Worm (Caenorhabditis elegans) whole organism, L2 larva: ENCODE data around the gene nlp-68.
A peak's percentile ranks its signal among the peaks of the same experiment; 100 is the strongest.

Source experiments
- C34F6.9 ChIP-seq: fragments of 150-350 bp; optimal IDR thresholded peaks from 2 replicates; lab custom pipeline; 2014; ENCODE audit warnings: missing biosample characterization, missing genetic modification characterization
- F13H6.1 ChIP-seq: sonication (generic microtip); optimal IDR thresholded peaks from 2 replicates; lab custom pipeline; 2016; ENCODE audit warnings: missing genetic modification characterization, missing compliant biosample characterization
- R02D3.7 ChIP-seq: fragments of 150-350 bp; optimal IDR thresholded peaks from 2 replicates; lab custom pipeline; 2014; ENCODE audit warnings: missing biosample characterization, missing genetic modification characterization
- Y55F3AM.14 ChIP-seq: fragments of 200-800 bp; sonication (Bioruptor generic); optimal IDR thresholded peaks from 2 replicates; lab custom pipeline; 2018; ENCODE audit warnings: mild to moderate bottlenecking, missing genetic modification characterization, missing compliant biosample characterization
- ZK546.5 ChIP-seq: sonication (generic microtip); optimal IDR thresholded peaks from 2 replicates; lab custom pipeline; 2017; ENCODE audit warnings: missing biosample characterization, missing genetic modification characterization
- aly-2 ChIP-seq: fragments of 150-350 bp; optimal IDR thresholded peaks from 2 replicates; lab custom pipeline; 2014; ENCODE audit warnings: missing biosample characterization, missing genetic modification characterization
- blmp-1 ChIP-seq: sonication (generic microtip); optimal IDR thresholded peaks from 2 replicates; lab custom pipeline; 2017; ENCODE audit warnings: missing genetic modification characterization, mild to moderate bottlenecking, missing compliant biosample characterization, antibody characterized with exemption, moderate library complexity; ENCODE audit not compliant: insufficient read depth
- ceh-16 ChIP-seq: fragments of 150-350 bp; optimal IDR thresholded peaks from 2 replicates; lab custom pipeline; 2014; ENCODE audit warnings: missing biosample characterization, missing genetic modification characterization
- crh-2 ChIP-seq: sonication (generic microtip); optimal IDR thresholded peaks from 2 replicates; lab custom pipeline; 2017; ENCODE audit warnings: missing biosample characterization, missing genetic modification characterization
- dmd-4 ChIP-seq: sonication (generic microtip); optimal IDR thresholded peaks from 2 replicates; lab custom pipeline; 2017; ENCODE audit warnings: missing biosample characterization, missing genetic modification characterization
- egl-27 ChIP-seq: sonication (generic microtip); optimal IDR thresholded peaks from 3 replicates; lab custom pipeline; 2017; ENCODE audit warnings: missing biosample characterization, missing genetic modification reagents, missing genetic modification characterization
- elt-1 ChIP-seq: fragments of 150-350 bp; optimal IDR thresholded peaks from 2 replicates; lab custom pipeline; 2014; ENCODE audit warnings: missing biosample characterization, missing genetic modification characterization
- elt-3 ChIP-seq: sonication (generic microtip); optimal IDR thresholded peaks from 2 replicates; lab custom pipeline; 2017; ENCODE audit warnings: missing biosample characterization, missing genetic modification characterization
- fos-1 ChIP-seq: fragments of 150-350 bp; optimal IDR thresholded peaks from 2 replicates; lab custom pipeline; 2014; ENCODE audit warnings: missing biosample characterization, missing genetic modification characterization
- gmeb-1 ChIP-seq: fragments of 150-350 bp; optimal IDR thresholded peaks from 2 replicates; lab custom pipeline; 2014; ENCODE audit warnings: missing biosample characterization, missing genetic modification characterization
- lin-11 ChIP-seq: fragments of 150-350 bp; sonication (generic microtip); optimal IDR thresholded peaks from 2 replicates; lab custom pipeline; 2014; ENCODE audit warnings: missing biosample characterization, missing genetic modification characterization, inconsistent platforms, mixed read lengths
- lin-13 ChIP-seq: fragments of 150-350 bp; optimal IDR thresholded peaks from 2 replicates; lab custom pipeline; 2014; ENCODE audit warnings: missing biosample characterization, missing genetic modification reagents, missing genetic modification characterization
- lsy-2 ChIP-seq, 2 experiments: fragments of 150-350 bp in 1 of 2; sonication (generic microtip) in 1 of 2; optimal IDR thresholded peaks; 2 replicates each; lab custom pipeline; 2014 to 2017; ENCODE audit warnings: missing biosample characterization in 2 of 2, missing genetic modification characterization in 2 of 2
- mab-5 ChIP-seq: fragments of 150-350 bp; optimal IDR thresholded peaks from 2 replicates; lab custom pipeline; 2014; ENCODE audit warnings: missing biosample characterization, missing genetic modification characterization
- mbf-1 ChIP-seq: sonication (generic microtip); optimal IDR thresholded peaks from 2 replicates; lab custom pipeline; 2017; ENCODE audit warnings: missing biosample characterization, missing genetic modification characterization
- mdl-1 ChIP-seq, 2 experiments: fragments of 150-350 bp in 1 of 2; sonication (generic microtip) in 1 of 2; optimal IDR thresholded peaks; 2 replicates each; lab custom pipeline; 2017; ENCODE audit warnings: missing biosample characterization in 2 of 2, missing genetic modification characterization in 2 of 2
- nhr-10 ChIP-seq: sonication (generic microtip); optimal IDR thresholded peaks from 2 replicates; lab custom pipeline; 2017; ENCODE audit warnings: missing biosample characterization, missing genetic modification characterization
- nhr-12 ChIP-seq: fragments of 150-350 bp; optimal IDR thresholded peaks from 2 replicates; lab custom pipeline; 2014; ENCODE audit warnings: missing biosample characterization, missing genetic modification characterization
- nhr-129 ChIP-seq: fragments of 150-350 bp; optimal IDR thresholded peaks from 2 replicates; lab custom pipeline; 2014; ENCODE audit warnings: missing biosample characterization, missing genetic modification characterization
- nhr-21 ChIP-seq: fragments of 150-350 bp; optimal IDR thresholded peaks from 2 replicates; lab custom pipeline; 2014; ENCODE audit warnings: missing biosample characterization, missing genetic modification characterization
- nhr-23 ChIP-seq: fragments of 150-350 bp; optimal IDR thresholded peaks from 2 replicates; lab custom pipeline; 2014; ENCODE audit warnings: missing biosample characterization, missing genetic modification reagents, missing genetic modification characterization
- nhr-237 ChIP-seq: fragments of 150-350 bp; optimal IDR thresholded peaks from 2 replicates; lab custom pipeline; 2014; ENCODE audit warnings: missing biosample characterization, missing genetic modification characterization
- nhr-25 ChIP-seq: fragments of 150-350 bp; sonication (generic microtip); optimal IDR thresholded peaks from 3 replicates; lab custom pipeline; 2014; ENCODE audit warnings: missing biosample characterization, missing genetic modification characterization
- nhr-6 ChIP-seq: fragments of 150-350 bp; optimal IDR thresholded peaks from 2 replicates; lab custom pipeline; 2014; ENCODE audit warnings: missing biosample characterization, missing genetic modification characterization
- nhr-77 ChIP-seq: fragments of 150-350 bp; optimal IDR thresholded peaks from 2 replicates; lab custom pipeline; 2014; ENCODE audit warnings: missing biosample characterization, missing genetic modification characterization
- peb-1 ChIP-seq: fragments of 150-350 bp; optimal IDR thresholded peaks from 2 replicates; lab custom pipeline; 2014; ENCODE audit warnings: missing biosample characterization, missing genetic modification characterization
- sem-4 ChIP-seq: fragments of 150-350 bp; optimal IDR thresholded peaks from 2 replicates; lab custom pipeline; 2014; ENCODE audit warnings: missing biosample characterization, missing genetic modification reagents, missing genetic modification characterization
- skn-1 ChIP-seq: sonication (generic microtip); optimal IDR thresholded peaks from 2 replicates; lab custom pipeline; 2017; ENCODE audit warnings: missing biosample characterization, missing genetic modification characterization
- sma-3 ChIP-seq: sonication (generic microtip); optimal IDR thresholded peaks from 2 replicates; lab custom pipeline; 2016; ENCODE audit warnings: missing genetic modification reagents, missing genetic modification characterization, missing compliant biosample characterization
- sma-9 ChIP-seq, 2 experiments: fragments of 150-350 bp in 1 of 2; sonication (generic microtip) in 1 of 2; optimal IDR thresholded peaks; 2 replicates each; lab custom pipeline; 2014 to 2016; ENCODE audit warnings: missing genetic modification characterization in 2 of 2, mild to moderate bottlenecking in 1 of 2, missing biosample characterization in 1 of 2, missing compliant biosample characterization in 1 of 2, missing genetic modification reagents in 1 of 2, moderate library complexity in 1 of 2
- snpc-4 ChIP-seq: fragments of 150-350 bp; optimal IDR thresholded peaks from 2 replicates; lab custom pipeline; 2014; ENCODE audit warnings: missing biosample characterization, missing genetic modification characterization
- unc-39 ChIP-seq: fragments of 150-350 bp; optimal IDR thresholded peaks from 2 replicates; lab custom pipeline; 2014; ENCODE audit warnings: missing biosample characterization, missing genetic modification characterization
- unc-55 ChIP-seq: fragments of 150-350 bp; sonication (generic microtip); optimal IDR thresholded peaks from 3 replicates; lab custom pipeline; 2014; ENCODE audit warnings: missing biosample characterization, missing genetic modification reagents, missing genetic modification characterization
- unc-62 ChIP-seq: fragments of 150-350 bp; optimal IDR thresholded peaks from 2 replicates; lab custom pipeline; 2014; ENCODE audit warnings: missing biosample characterization, missing genetic modification reagents, missing genetic modification characterization
- zag-1 ChIP-seq: fragments of 150-350 bp; optimal IDR thresholded peaks from 2 replicates; lab custom pipeline; 2014; ENCODE audit warnings: missing biosample characterization, missing genetic modification characterization
- ztf-1 ChIP-seq: fragments of 200-800 bp; sonication (Bioruptor generic); conservative IDR thresholded peaks from 2 replicates; pipeline ENCODE4 v1.3.6; 2022; ENCODE audit warnings: missing genetic modification characterization, missing compliant biosample characterization
- ztf-11 ChIP-seq: sonication (generic microtip); optimal IDR thresholded peaks from 2 replicates; lab custom pipeline; 2017; ENCODE audit warnings: missing biosample characterization, missing genetic modification characterization
- ztf-4 ChIP-seq: fragments of 150-350 bp; optimal IDR thresholded peaks from 2 replicates; lab custom pipeline; 2014; ENCODE audit warnings: missing biosample characterization, missing genetic modification characterization

nlp-68 gene

ce11 chrIII:10506699-10507248 lies 32.2 kb downstream of the nlp-68 start, which contains the start of the genes sip-1 and sly-1 (continued):
- TF ChIP-seq unc-39 (tag; lab: Kevin White, UChicago) (no peak), snpc-4 (tag; lab: Kevin White, UChicago) (peak; percentile 16), unc-55 (GFP tag; lab: Kevin White, UChicago) (peak; percentile 91), egl-27 (tag; lab: Kevin White, UChicago) (peak; percentile 44), mbf-1 (tag; lab: Kevin White, UChicago) (no peak), mdl-1 (tag; optimal IDR thresholded peaks at IDR 0.05; lab: Kevin White, UChicago) (peak in 1 of 2 experiments; percentile 17), nhr-23 (tag; lab: Kevin White, UChicago) (no peak), elt-3 (tag; lab: Kevin White, UChicago) (no peak), ceh-16 (tag; lab: Kevin White, UChicago) (no peak), nhr-12 (no peak), nhr-129 (peak; percentile 34), F13H6.1 (peak; percentile 60), lin-11 (tag; lab: Kevin White, UChicago) (no peak), lsy-2 (tag; optimal IDR thresholded peaks at IDR 0.05; lab: Kevin White, UChicago) (peak; percentile 82 to 93), C34F6.9 (tag; lab: Kevin White, UChicago) (peak; percentile 97), ztf-11 (tag; lab: Kevin White, UChicago) (no peak), blmp-1 (no peak), elt-1 (tag; lab: Kevin White, UChicago) (no peak), nhr-25 (tag; lab: Kevin White, UChicago) (peak; percentile 82), crh-2 (peak; percentile 97), unc-62 (GFP tag; lab: Kevin White, UChicago) (no peak)

ce11 chrIII:10505943-10506698 lies 32.8 kb downstream of the nlp-68 start:
- no peak for TF ChIP-seq skn-1 (tag; lab: Kevin White, UChicago)
- TF ChIP-seq ceh-16 (tag; lab: Kevin White, UChicago): no peak
- TF ChIP-seq sma-3: no peak
- TF ChIP-seq dmd-4 (tag; lab: Kevin White, UChicago): no peak
- no peak for TF ChIP-seq lin-13 (GFP tag; lab: Kevin White, UChicago)
- TF ChIP-seq elt-3 (tag; lab: Kevin White, UChicago): no peak

ce11 chrIII:10505182-10505581 lies 33.8 kb downstream of the nlp-68 start, which contains the start of the genes taf-11.3 and urm-1:
taf-11.3 (minus strand) TSS chrIII:10505250.
urm-1 (plus strand) TSS chrIII:10505480.
- TF ChIP-seq F13H6.1 (peak; percentile 68), nhr-21 (tag; lab: Kevin White, UChicago) (peak; percentile 75), gmeb-1 (tag; lab: Kevin White, UChicago) (peak; percentile 77), skn-1 (tag; lab: Kevin White, UChicago) (no peak), sma-3 (peak; percentile 82), lsy-2 (tag; optimal IDR thresholded peaks at IDR 0.05; lab: Kevin White, UChicago) (peak; percentile 54 to 90), mdl-1 (tag; optimal IDR thresholded peaks at IDR 0.05; lab: Kevin White, UChicago) (no peak), unc-62 (GFP tag; lab: Kevin White, UChicago) (no peak), peb-1 (tag; lab: Kevin White, UChicago) (no peak), elt-1 (tag; lab: Kevin White, UChicago) (no peak), dmd-4 (tag; lab: Kevin White, UChicago) (no peak), mab-5 (peak; percentile 65), ztf-11 (tag; lab: Kevin White, UChicago) (no peak), blmp-1 (no peak), nhr-25 (tag; lab: Kevin White, UChicago) (peak; percentile 71), nhr-237 (tag; lab: Kevin White, UChicago) (no peak), unc-39 (tag; lab: Kevin White, UChicago) (no peak), aly-2 (no peak), C34F6.9 (tag; lab: Kevin White, UChicago) (peak; percentile 88), crh-2 (peak; percentile 92), sem-4 (peak; percentile 89), snpc-4 (tag; lab: Kevin White, UChicago) (peak; percentile 78), sma-9 (GFP tag; optimal IDR thresholded peaks at IDR 0.05; lab: Kevin White, UChicago) (peak; percentile 79), sma-9 (tag; optimal IDR thresholded peaks at IDR 0.05; lab: Kevin White, UChicago) (no peak), nhr-12 (no peak), unc-55 (GFP tag; lab: Kevin White, UChicago) (peak; percentile 88), ztf-1 (no peak), nhr-77 (tag; lab: Kevin White, UChicago) (no peak), ZK546.5 (tag; lab: Kevin White, UChicago) (no peak), elt-3 (tag; lab: Kevin White, UChicago) (no peak), nhr-10 (tag; lab: Kevin White, UChicago) (no peak), lin-13 (GFP tag; lab: Kevin White, UChicago) (peak; percentile 86), zag-1 (tag; lab: Kevin White, UChicago) (peak; percentile 3), nhr-129 (peak; percentile 66), nhr-6 (tag; lab: Kevin White, UChicago) (peak; percentile 57), Y55F3AM.14 (GFP tag; lab: Kevin White, UChicago) (no peak), nhr-23 (tag; lab: Kevin White, UChicago) (no peak), ceh-16 (tag; lab: Kevin White, UChicago) (peak; percentile 36), egl-27 (tag; lab: Kevin White, UChicago) (no peak), R02D3.7 (tag; lab: Kevin White, UChicago) (no peak), ztf-4 (tag; lab: Kevin White, UChicago) (peak; percentile 62), lin-11 (tag; lab: Kevin White, UChicago) (peak; percentile 67), fos-1 (tag; lab: Kevin White, UChicago) (peak; percentile 61)
